Fruit fly (Drosophila melanogaster) whole organism, embryonic: ENCODE measurements around the gene Neto.

Source experiments
- CG11696 ChIP-seq: fragments of 200-800 bp; sonication (Bioruptor generic); IDR thresholded peaks from 2 replicates; pipeline ENCODE4 v1.3.6; 2022; ENCODE audit warnings: missing biosample characterization, missing genetic modification characterization
- CG2875 ChIP-seq: fragments of 200-800 bp; sonication (Bioruptor generic); optimal IDR thresholded peaks from 2 replicates; lab custom pipeline; 2017; ENCODE audit warnings: missing biosample characterization, mild to moderate bottlenecking, missing genetic modification characterization, missing genetic modification reagents
- CG30020 ChIP-seq: fragments of 200-800 bp; optimal IDR thresholded peaks from 2 replicates; lab custom pipeline; 2019; ENCODE audit warnings: missing biosample characterization, mild to moderate bottlenecking, missing genetic modification characterization, moderate library complexity
- CG4617 ChIP-seq: fragments of 200-800 bp; sonication (Bioruptor generic); optimal IDR thresholded peaks from 3 replicates; lab custom pipeline; 2016; ENCODE audit warnings: missing biosample characterization, missing genetic modification characterization, borderline replicate concordance
- Neu2 ChIP-seq: fragments of 200-800 bp; sonication (Bioruptor generic); optimal IDR thresholded peaks from 3 replicates; lab custom pipeline; 2016; ENCODE audit warnings: missing biosample characterization, missing genetic modification characterization, borderline replicate concordance
- Sry-β ChIP-seq: fragments of 200-800 bp; sonication (Bioruptor generic); optimal IDR thresholded peaks from 2 replicates; lab custom pipeline; 2018; ENCODE audit warnings: missing biosample characterization, mild to moderate bottlenecking, missing genetic modification characterization, moderate library complexity
- dpn ChIP-seq, 2 experiments: fragments of 200-800 bp; sonication (Bioruptor generic); optimal IDR thresholded peaks; 3 replicates each; lab custom pipeline; 2016; ENCODE audit warnings: missing biosample characterization in 2 of 2, missing genetic modification characterization in 2 of 2
- insv ChIP-seq, 2 experiments: fragments of 200-800 bp; sonication (Bioruptor generic); optimal IDR thresholded peaks; 3 replicates each; lab custom pipeline; 2016 to 2018; ENCODE audit warnings: missing biosample characterization in 2 of 2, missing genetic modification characterization in 2 of 2
- pan ChIP-seq, 4 experiments: fragments of >200 bp in 3 of 4; fragments of 200-800 bp in 1 of 4; sonication (Bioruptor generic) in 1 of 4; optimal IDR thresholded peaks in 3 of 4; IDR thresholded peaks in 1 of 4; 2 replicates each; pipeline versions ENCODE4 v1.3.6 to Lab custom; 2017 to 2022; ENCODE audit warnings: missing biosample characterization in 2 of 4, missing genetic modification characterization in 2 of 4, mixed read lengths in 1 of 4
- sd ChIP-seq: fragments of 200-800 bp; sonication (Bioruptor generic); optimal IDR thresholded peaks from 3 replicates; lab custom pipeline; 2018; ENCODE audit warnings: missing biosample characterization, mild to moderate bottlenecking, missing genetic modification characterization, moderate library complexity

- TF ChIP-seq Sry-β (GFP tag; lab: Kevin White, UChicago) (no peak), CG4617 (GFP tag; lab: Kevin White, UChicago) (no peak), Neu2 (GFP tag; lab: Kevin White, UChicago) (no peak), CG11696 (no peak), dpn (GFP tag; optimal IDR thresholded peaks at IDR 0.05; lab: Kevin White, UChicago) (no peak), pan (optimal IDR thresholded peaks at IDR 0.05; lab: Kevin White, UChicago) (no peak), pan (GFP tag; optimal IDR thresholded peaks at IDR 0.05 in 1 of 2, IDR thresholded peaks at IDR 0.05 in 1 of 2) (no peak), CG2875 (no peak), CG30020 (tag; lab: Kevin White, UChicago) (no peak), sd (tag; lab: Kevin White, UChicago) (no peak), insv (GFP tag; optimal IDR thresholded peaks at IDR 0.05; lab: Kevin White, UChicago) (no peak)
Measured at dm6 chrX:13434065-13434464, 11.6 kb upstream of the Neto start.
